Worm (Caenorhabditis elegans) whole organism, late embryonic: ENCODE data around the gene T14G12.6.

Source experiments
- dmd-4 ChIP-seq: sonication (generic microtip); optimal IDR thresholded peaks from 2 replicates; lab custom pipeline; 2016; ENCODE audit warnings: borderline replicate concordance, missing genetic modification characterization, missing compliant biosample characterization
- nhr-11 ChIP-seq: fragments of 150-350 bp; optimal IDR thresholded peaks from 2 replicates; lab custom pipeline; 2014; ENCODE audit warnings: missing biosample characterization, missing genetic modification characterization
- pqm-1 ChIP-seq: sonication (generic microtip); optimal IDR thresholded peaks from 2 replicates; lab custom pipeline; 2016; ENCODE audit warnings: missing genetic modification characterization, missing compliant biosample characterization
- tbx-2 ChIP-seq: sonication (generic microtip); optimal IDR thresholded peaks from 2 replicates; lab custom pipeline; 2016; ENCODE audit warnings: missing genetic modification characterization, missing compliant biosample characterization

DNA sequence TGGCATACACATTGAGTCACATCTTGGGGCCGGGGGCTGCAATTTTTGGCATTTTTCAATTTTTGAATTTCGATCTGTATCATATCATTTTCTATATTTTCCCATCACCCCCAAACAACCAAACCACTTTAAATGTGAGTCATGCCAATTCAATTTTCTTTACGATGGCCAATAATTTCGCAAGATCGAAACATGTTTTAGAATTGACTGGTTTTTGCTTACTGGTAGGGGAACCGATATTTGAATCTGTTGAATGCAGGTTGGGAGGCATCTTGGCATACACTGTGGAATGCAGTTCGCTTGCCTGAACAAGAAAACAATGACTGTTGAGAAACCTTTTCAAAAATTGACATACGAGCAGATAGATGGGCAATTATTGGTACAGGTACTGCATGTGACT lies 31.9 kb upstream of the T14G12.6 start:
- TF ChIP-seq nhr-11 (tag; lab: Kevin White, UChicago), result no peak
- no peak for TF ChIP-seq tbx-2 (tag; lab: Kevin White, UChicago)
- TF ChIP-seq pqm-1 (tag; lab: Kevin White, UChicago), result no peak
- no peak for TF ChIP-seq dmd-4 (tag; lab: Kevin White, UChicago)
